Fruit fly (Drosophila melanogaster): ENCODE results near the gene BBS1.

DNA sequence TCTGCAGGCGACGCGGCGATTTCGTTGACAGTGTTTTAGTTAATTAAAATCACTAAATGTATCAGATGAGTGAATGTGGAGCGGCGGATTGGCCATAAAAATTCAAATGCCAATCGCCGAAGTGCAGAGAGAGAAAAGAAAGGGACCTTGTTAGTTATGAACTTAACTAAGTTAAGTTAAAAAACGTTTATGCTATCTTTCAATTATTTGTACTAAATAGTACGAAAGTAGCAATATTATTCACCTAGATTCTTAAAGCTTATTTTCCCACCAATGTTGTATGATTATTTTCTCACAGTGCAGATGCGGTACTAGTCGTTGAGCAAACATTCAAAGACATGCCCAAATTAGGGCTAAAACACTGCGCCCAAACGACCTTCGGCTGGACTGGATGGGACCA, 34.9 kb upstream of the BBS1 start:
- TF ChIP-seq CG11762 (GFP tag; optimal IDR thresholded peaks at IDR 0.05; ENCODE audit: insufficient read depth) = peak; percentile 43
- no peak for TF ChIP-seq CG1621 (tag; optimal IDR thresholded peaks at IDR 0.05)
- TF ChIP-seq pdm3 (GFP tag; optimal IDR thresholded peaks at IDR 0.05) = peak; percentile 45
- TF ChIP-seq CG6854 (GFP tag; optimal IDR thresholded peaks at IDR 0.05) = no peak
- no peak for TF ChIP-seq CG31627 (GFP tag; optimal IDR thresholded peaks at IDR 0.05)
- TF ChIP-seq Sox15 (GFP tag; optimal IDR thresholded peaks at IDR 0.05) = no peak
- TF ChIP-seq Blimp-1 (GFP tag; optimal IDR thresholded peaks at IDR 0.05) = no peak
- TF ChIP-seq CG6792 (GFP tag; optimal IDR thresholded peaks at IDR 0.05) = peak; percentile 34
- TF ChIP-seq svp (GFP tag) = peak; percentile 72
- peak; percentile 39 for TF ChIP-seq Ets96B (tag; optimal IDR thresholded peaks at IDR 0.05)
- no peak for TF ChIP-seq salr (GFP tag; optimal IDR thresholded peaks at IDR 0.05)
- peak; percentile 26 for TF ChIP-seq topi (GFP tag; optimal IDR thresholded peaks at IDR 0.05)
- TF ChIP-seq CG16779 (tag; optimal IDR thresholded peaks at IDR 0.05) = no peak
